Worm (Caenorhabditis elegans): Measurements from ENCODE around the gene Y48E1B.3.
A peak's percentile ranks its signal among the peaks of the same experiment; 100 is the strongest.

Y48E1B.3 gene

DNA sequence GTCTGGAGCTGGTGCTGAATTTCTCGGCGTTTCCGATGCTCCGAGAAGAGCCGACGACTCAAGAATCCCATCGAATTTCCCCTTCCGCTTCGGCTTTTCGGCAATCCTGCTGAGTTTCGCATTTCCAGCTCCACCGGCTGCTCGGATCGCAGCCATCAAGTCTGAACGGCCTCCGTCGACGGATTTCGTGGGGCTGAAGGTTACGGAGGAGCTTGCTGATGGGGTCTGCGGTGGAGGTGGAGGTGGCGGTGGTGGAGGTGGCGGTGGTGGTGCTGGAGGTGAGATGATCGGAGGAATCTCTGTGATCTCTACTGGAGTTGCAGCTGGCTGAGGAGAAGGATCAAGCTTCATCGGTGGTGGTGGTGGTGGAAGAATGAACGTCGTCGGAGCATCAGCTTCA is 24.8 kb downstream of the Y48E1B.3 start:
- TF ChIP-seq unc-39 (tag; optimal IDR thresholded peaks at IDR 0.05) (no peak), M03D4.4 (tag; optimal IDR thresholded peaks at IDR 0.05) (no peak), mab-5 (tag; optimal IDR thresholded peaks at IDR 0.05) (no peak), pha-4 (tag; optimal IDR thresholded peaks at IDR 0.05) (no peak), snpc-4 (tag; optimal IDR thresholded peaks at IDR 0.05) (no peak), unc-120 (tag; optimal IDR thresholded peaks at IDR 0.05; ENCODE audit: poor library complexity, severe bottlenecking) (no peak), cnd-1 (tag; optimal IDR thresholded peaks at IDR 0.05) (no peak), bed-3 (GFP tag; optimal IDR thresholded peaks at IDR 0.05) (no peak), unc-62 (GFP tag; optimal IDR thresholded peaks at IDR 0.05) (no peak), drap-1 (GFP tag; optimal IDR thresholded peaks at IDR 0.05) (no peak), ces-1 (GFP tag; optimal IDR thresholded peaks at IDR 0.05) (no peak), mep-1 (tag; optimal IDR thresholded peaks at IDR 0.05) (no peak), hlh-1 (tag; optimal IDR thresholded peaks at IDR 0.05) (no peak), lin-13 (tag; optimal IDR thresholded peaks at IDR 0.05) (no peak), ceh-43 (GFP tag; optimal IDR thresholded peaks at IDR 0.05) (no peak), sem-2 (GFP tag; optimal IDR thresholded peaks at IDR 0.05) (no peak), ham-2 (GFP tag; optimal IDR thresholded peaks at IDR 0.05) (no peak), zip-8 (tag; optimal IDR thresholded peaks at IDR 0.05) (no peak)

DNA sequence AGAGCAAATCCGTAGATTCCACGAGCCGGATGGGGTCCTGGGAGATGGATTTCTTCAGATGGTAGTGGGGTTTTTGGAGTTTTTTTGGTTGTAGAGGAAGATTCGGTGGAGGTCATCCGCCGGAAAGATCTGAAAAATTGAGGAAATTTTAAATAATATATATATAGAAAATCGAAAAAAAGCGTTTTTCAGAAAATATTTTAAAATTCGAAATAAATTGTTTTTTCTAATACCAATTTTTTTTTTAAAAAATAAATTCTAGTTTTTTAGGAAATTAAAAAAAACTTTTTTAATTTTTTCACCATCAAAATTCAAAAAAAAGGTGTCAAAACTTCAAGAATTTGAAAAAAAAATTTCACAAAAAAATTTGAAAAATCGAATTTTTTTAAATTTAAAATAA is 26.8 kb downstream of the Y48E1B.3 start, which contains the start of the genes noa-1 and Y48E1B.17:
TSS of gene noa-1 (minus strand) at position 101 of the 400 bp plus-strand sequence.
TSS of gene Y48E1B.17 (minus strand) at position 129 of the 400 bp plus-strand sequence.
- TF ChIP-seq nhr-12 (tag; optimal IDR thresholded peaks at IDR 0.05) (no peak), mab-5 (tag; optimal IDR thresholded peaks at IDR 0.05) (no peak), bed-3 (GFP tag; optimal IDR thresholded peaks at IDR 0.05) (no peak), ces-1 (GFP tag; optimal IDR thresholded peaks at IDR 0.05) (no peak), lin-32 (GFP tag; optimal IDR thresholded peaks at IDR 0.05) (no peak)

- TF ChIP-seq unc-39 (tag; optimal IDR thresholded peaks at IDR 0.05) (no peak), nhr-28 (tag; optimal IDR thresholded peaks at IDR 0.05) (no peak), lin-32 (GFP tag; optimal IDR thresholded peaks at IDR 0.05) (no peak), elt-3 (tag; optimal IDR thresholded peaks at IDR 0.05) (no peak)
These were observed 36.7 kb downstream of the Y48E1B.3 start, which contains the start of gene snx-14 for ce11 chrII:13531118-13531517. Gene snx-14, minus strand, starts transcription at chrII:13531218.

- TF ChIP-seq sem-2 (GFP tag; optimal IDR thresholded peaks at IDR 0.05) (no peak), elt-1 (tag; optimal IDR thresholded peaks at IDR 0.05; ENCODE audit: borderline replicate concordance, insufficient read depth) (no peak), ceh-43 (GFP tag; optimal IDR thresholded peaks at IDR 0.05) (no peak)
These were observed 37.1 kb downstream of the Y48E1B.3 start for ce11 chrII:13530657-13531056.

- no peak for TF ChIP-seq elt-1 (tag; optimal IDR thresholded peaks at IDR 0.05; ENCODE audit: borderline replicate concordance, insufficient read depth)
- TF ChIP-seq drap-1 (GFP tag; optimal IDR thresholded peaks at IDR 0.05), result no peak
- no peak for TF ChIP-seq unc-62 (GFP tag; optimal IDR thresholded peaks at IDR 0.05)
- no peak for TF ChIP-seq lin-32 (GFP tag; optimal IDR thresholded peaks at IDR 0.05)
- no peak for TF ChIP-seq ceh-43 (GFP tag; optimal IDR thresholded peaks at IDR 0.05)
- no peak for TF ChIP-seq cnd-1 (tag; optimal IDR thresholded peaks at IDR 0.05)
- TF ChIP-seq mls-2 (tag; optimal IDR thresholded peaks at IDR 0.05), result no peak
- no peak for TF ChIP-seq mep-1 (tag; optimal IDR thresholded peaks at IDR 0.05)
These were observed 38.6 kb downstream of the Y48E1B.3 start for ce11 chrII:13529131-13529530.

DNA sequence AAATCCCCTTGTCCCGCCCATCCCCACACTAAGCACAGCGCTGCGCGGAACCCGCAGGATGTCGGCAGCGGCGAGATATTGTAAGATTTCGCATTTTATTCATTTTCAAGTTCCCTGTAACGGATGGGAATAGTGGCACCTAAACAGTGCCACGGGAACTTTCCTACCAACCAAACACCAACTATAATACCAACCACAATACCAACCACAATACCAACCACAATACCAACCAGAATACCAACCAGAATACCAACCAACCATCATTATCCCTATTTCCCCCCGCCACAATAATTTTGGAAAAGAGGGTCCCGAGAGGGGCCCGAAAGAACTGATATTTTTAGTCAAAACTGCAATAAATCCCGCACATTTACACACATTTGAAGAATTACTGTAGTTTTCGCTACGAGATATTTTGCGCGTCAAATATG is 45.8 kb downstream of the Y48E1B.3 start:
- peak; percentile 4 for TF ChIP-seq cnd-1 (tag; optimal IDR thresholded peaks at IDR 0.05)
- no peak for TF ChIP-seq pha-4 (tag; optimal IDR thresholded peaks at IDR 0.05)
- TF ChIP-seq mab-5 (tag; optimal IDR thresholded peaks at IDR 0.05), result no peak
- no peak for TF ChIP-seq unc-62 (GFP tag; optimal IDR thresholded peaks at IDR 0.05)
- TF ChIP-seq nhr-2 (tag; optimal IDR thresholded peaks at IDR 0.05), result no peak
- TF ChIP-seq tbx-8 (GFP tag; optimal IDR thresholded peaks at IDR 0.05), result no peak
- no peak for TF ChIP-seq lsy-2 (tag; optimal IDR thresholded peaks at IDR 0.05)

- TF ChIP-seq nhr-76 (tag; optimal IDR thresholded peaks at IDR 0.05) (no peak), sem-2 (GFP tag; optimal IDR thresholded peaks at IDR 0.05) (no peak)
These were observed 46.6 kb downstream of the Y48E1B.3 start for ce11 chrII:13521179-13521616.

Data from whole organism, mixed stage, embryonic.